Worm (Caenorhabditis elegans): ENCODE measurements around the gene snet-1.
A peak's percentile ranks its signal among the peaks of the same experiment; 100 is the strongest.

snet-1 gene

DNA sequence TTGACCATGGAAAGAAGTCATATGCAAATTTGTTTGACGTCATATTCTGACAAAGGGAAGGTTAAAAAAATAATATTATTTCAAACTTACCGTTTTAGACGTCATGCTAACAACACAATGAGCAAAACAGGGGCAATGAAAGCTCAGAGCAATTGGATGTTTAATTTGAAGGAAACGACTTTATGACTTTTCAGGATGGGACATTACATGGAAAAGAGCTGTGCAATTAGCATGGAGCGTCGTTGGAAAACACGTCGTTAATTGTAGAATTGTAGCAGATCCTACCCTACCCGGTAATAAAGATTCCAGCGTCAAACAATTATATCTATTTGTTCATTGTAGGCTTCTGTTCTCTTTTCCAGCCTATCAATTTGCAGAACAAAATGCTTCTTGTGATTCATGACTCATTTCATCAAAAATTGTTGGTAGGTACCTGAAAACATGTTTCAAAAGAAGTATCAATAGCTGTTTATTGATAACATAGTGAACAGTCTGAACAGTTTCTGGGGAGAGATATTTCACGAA, 4.9 kb upstream of the snet-1 start, which contains the start of gene ceh-63:
Gene ceh-63, minus strand, starts transcription at position 475 of the 525 bp plus-strand sequence.
- no peak for TF ChIP-seq klf-2 (GFP tag; conservative IDR thresholded peaks at IDR 0.05)
- TF ChIP-seq ztf-29 (GFP tag; IDR thresholded peaks at IDR 0.05), result no peak
- TF ChIP-seq tab-1 (GFP tag; IDR thresholded peaks at IDR 0.05), result no peak
- no peak for TF ChIP-seq ref-1 (GFP tag; conservative IDR thresholded peaks at IDR 0.05)
- TF ChIP-seq cog-1 (tag; optimal IDR thresholded peaks at IDR 0.05), result no peak

DNA sequence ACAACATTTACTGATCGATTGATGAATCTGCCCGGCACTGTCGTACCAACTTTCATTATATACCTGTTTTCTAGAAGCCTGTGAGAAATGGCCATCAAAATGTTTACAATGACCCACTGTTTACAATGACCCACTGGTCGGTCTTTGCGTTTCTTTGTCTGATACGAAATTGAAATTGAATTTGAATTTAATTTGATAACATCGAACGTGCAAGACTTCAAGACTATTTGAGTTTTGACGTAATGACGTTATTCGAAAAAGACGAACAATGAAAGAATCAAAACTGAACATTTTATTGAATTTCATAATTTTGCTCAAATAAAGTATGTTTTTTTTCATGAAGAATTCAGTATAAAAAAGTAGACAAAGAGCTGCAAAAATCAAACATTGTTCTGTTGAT, 3.3 kb upstream of the snet-1 start, which contains the start of gene C02F12.5:
Gene C02F12.5, minus strand, starts transcription at position 101 of the 400 bp plus-strand sequence.
- TF ChIP-seq cog-1 (tag; optimal IDR thresholded peaks at IDR 0.05) (no peak), flt-1 (GFP tag; IDR thresholded peaks at IDR 0.05) (no peak), ztf-29 (GFP tag; IDR thresholded peaks at IDR 0.05) (no peak), med-1 (GFP tag; optimal IDR thresholded peaks at IDR 0.05; ENCODE audit: insufficient read depth) (no peak), ztf-23 (GFP tag; IDR thresholded peaks at IDR 0.05) (no peak), klf-2 (GFP tag; conservative IDR thresholded peaks at IDR 0.05) (no peak), T22C8.4 (GFP tag; IDR thresholded peaks at IDR 0.05) (no peak), tab-1 (GFP tag; IDR thresholded peaks at IDR 0.05) (no peak), ref-1 (GFP tag; conservative IDR thresholded peaks at IDR 0.05) (no peak)

DNA sequence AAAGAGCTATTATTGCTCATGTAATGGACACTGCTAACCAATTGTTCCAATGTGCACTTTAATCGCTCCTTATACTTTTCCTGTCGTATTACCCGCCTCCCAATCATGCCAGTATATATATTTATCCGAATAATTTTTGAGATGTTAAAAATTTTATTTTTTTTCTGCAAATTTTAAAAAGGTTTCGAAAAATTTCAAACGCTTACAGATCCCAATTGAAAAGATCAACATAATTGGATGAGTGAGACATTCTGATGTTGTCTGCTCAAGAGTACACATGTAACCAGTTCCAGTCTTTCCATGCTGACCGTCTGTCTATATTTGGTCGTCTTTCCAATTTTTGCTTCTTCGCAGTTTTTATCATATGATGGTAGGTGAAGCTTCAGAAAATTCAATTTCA, 9.6 kb downstream of the snet-1 start, which contains the start of gene R11G1.1:
Gene R11G1.1, plus strand, starts transcription at position 301 of the 400 bp plus-strand sequence.
- TF ChIP-seq T22C8.4 (GFP tag; IDR thresholded peaks at IDR 0.05) (no peak), flt-1 (GFP tag; IDR thresholded peaks at IDR 0.05) (no peak), ref-1 (GFP tag; conservative IDR thresholded peaks at IDR 0.05) (no peak), ztf-29 (GFP tag; IDR thresholded peaks at IDR 0.05) (no peak)

DNA sequence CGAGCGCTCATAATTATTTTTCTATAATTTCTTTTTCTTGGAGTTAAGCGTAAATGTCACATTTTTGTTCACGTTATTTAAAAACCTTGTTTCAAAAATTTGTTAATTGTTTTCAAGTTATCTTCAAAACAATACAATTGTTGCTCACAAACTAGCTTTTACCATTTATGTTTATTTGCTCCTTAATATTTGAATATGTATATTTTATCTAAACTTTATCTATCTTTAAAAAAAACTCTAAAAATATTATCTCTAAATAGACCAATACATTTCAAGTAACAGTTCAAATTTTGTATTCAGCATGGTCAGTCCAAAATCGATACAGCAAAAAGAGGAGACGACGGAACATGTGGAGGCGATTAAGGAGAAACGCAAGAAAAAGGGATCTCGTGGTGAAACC, 12.8 kb downstream of the snet-1 start, which contains the start of gene R11G1.7:
Gene R11G1.7, plus strand, starts transcription at position 301 of the 400 bp plus-strand sequence.
- TF ChIP-seq klf-2 (GFP tag; conservative IDR thresholded peaks at IDR 0.05) (no peak), med-1 (GFP tag; optimal IDR thresholded peaks at IDR 0.05; ENCODE audit: insufficient read depth) (no peak), cog-1 (tag; optimal IDR thresholded peaks at IDR 0.05) (no peak), ztf-29 (GFP tag; IDR thresholded peaks at IDR 0.05) (no peak), tab-1 (GFP tag; IDR thresholded peaks at IDR 0.05) (no peak), ref-1 (GFP tag; conservative IDR thresholded peaks at IDR 0.05) (no peak), flt-1 (GFP tag; IDR thresholded peaks at IDR 0.05) (no peak), ztf-23 (GFP tag; IDR thresholded peaks at IDR 0.05) (no peak), T22C8.4 (GFP tag; IDR thresholded peaks at IDR 0.05) (no peak)

DNA sequence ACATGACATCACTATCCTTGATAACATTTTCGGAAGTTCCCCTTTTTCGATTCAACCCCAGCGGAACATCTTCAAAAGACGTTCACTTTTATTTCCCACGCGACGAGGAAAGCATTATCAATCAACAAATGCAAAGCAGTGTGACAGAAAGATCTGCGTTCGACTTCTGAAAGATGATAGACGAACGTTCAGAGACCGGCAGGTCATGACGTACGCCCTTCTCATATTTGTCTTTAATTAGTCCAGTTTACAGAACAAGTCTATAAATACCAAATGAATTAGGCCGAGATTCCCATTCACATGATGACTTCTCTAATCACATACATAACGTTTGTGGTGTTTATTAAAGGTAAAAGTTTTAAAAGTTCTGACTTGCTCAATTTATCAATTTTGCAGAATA, 14.1 kb downstream of the snet-1 start, which contains the start of gene R11G1.11:
Gene R11G1.11, plus strand, starts transcription at position 301 of the 400 bp plus-strand sequence.
- no peak for TF ChIP-seq ztf-29 (GFP tag; IDR thresholded peaks at IDR 0.05)
- TF ChIP-seq ztf-23 (GFP tag; IDR thresholded peaks at IDR 0.05), result no peak
- no peak for TF ChIP-seq tab-1 (GFP tag; IDR thresholded peaks at IDR 0.05)
- TF ChIP-seq klf-2 (GFP tag; conservative IDR thresholded peaks at IDR 0.05), result no peak
- TF ChIP-seq flt-1 (GFP tag; IDR thresholded peaks at IDR 0.05), result no peak
- TF ChIP-seq med-1 (GFP tag; optimal IDR thresholded peaks at IDR 0.05; ENCODE audit: insufficient read depth), result no peak
- TF ChIP-seq cog-1 (tag; optimal IDR thresholded peaks at IDR 0.05), result no peak

DNA sequence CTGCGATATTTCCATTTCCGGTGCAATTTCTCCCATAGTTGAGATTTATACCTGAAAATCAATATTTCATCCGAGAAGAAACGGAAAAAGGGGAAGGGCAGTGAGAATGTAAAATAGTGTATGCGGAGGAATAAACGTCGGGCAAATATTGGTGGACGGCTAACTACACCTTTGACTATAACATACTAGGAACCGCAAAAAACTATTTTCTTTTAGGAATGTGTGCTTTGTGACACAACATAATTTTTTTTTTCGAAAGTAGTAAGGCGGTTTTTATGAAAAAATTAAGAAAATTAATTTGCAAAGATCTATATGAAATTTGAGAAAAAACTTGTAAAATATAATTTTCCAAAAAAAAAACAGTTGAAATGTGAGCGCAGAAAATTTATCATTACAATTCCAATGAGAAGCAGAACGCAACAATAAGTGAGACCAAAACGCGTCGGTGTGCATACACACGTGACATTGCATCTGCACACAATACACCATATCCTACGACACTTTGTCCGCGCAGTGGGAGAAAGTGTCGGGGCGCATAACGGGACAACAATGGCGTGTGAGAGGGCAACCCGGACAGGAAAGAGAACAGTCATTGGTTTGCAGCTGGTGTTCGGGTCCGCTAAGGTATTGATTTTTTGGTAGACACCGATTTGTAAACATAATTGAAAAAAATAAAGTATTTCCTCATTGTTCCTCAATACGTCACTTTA, 18.5 kb downstream of the snet-1 start, which contains the start of the genes sax-1 and R11G1.2:
Gene sax-1, minus strand, starts transcription at position 51 of the 710 bp plus-strand sequence.
Gene R11G1.2, plus strand, starts transcription at position 515 of the 710 bp plus-strand sequence.
- TF ChIP-seq T22C8.4 (GFP tag; IDR thresholded peaks at IDR 0.05), result peak; percentile 38; the same call in 1 of the 2 replicates
- no peak for TF ChIP-seq cog-1 (tag; optimal IDR thresholded peaks at IDR 0.05)
- no peak for TF ChIP-seq ztf-23 (GFP tag; IDR thresholded peaks at IDR 0.05)

DNA sequence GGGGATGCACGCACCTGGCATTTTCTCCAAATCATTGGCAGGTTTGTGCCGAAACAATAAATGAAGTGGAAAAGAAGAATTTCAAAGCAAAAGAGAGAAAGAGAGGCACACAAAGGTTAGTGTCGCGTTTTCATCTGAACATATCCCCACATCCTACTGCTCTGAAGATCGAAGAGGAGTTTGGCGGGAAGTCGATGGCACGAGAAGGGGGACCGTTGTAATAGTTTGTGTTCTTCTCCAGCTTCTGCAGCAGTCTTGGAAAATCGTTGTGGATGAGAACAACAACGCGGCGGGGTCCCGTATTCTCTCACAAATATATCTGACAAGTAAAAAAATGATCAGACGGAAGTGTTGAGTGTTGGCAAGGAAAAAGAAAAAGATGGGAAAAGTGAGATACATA, 22.8 kb downstream of the snet-1 start:
- TF ChIP-seq klf-2 (GFP tag; conservative IDR thresholded peaks at IDR 0.05) (no peak), cog-1 (tag; optimal IDR thresholded peaks at IDR 0.05) (no peak), flt-1 (GFP tag; IDR thresholded peaks at IDR 0.05) (no peak), ztf-23 (GFP tag; IDR thresholded peaks at IDR 0.05) (no peak), ztf-29 (GFP tag; IDR thresholded peaks at IDR 0.05) (no peak), ref-1 (GFP tag; conservative IDR thresholded peaks at IDR 0.05) (no peak), T22C8.4 (GFP tag; IDR thresholded peaks at IDR 0.05) (no peak), tab-1 (GFP tag; IDR thresholded peaks at IDR 0.05) (no peak), med-1 (GFP tag; optimal IDR thresholded peaks at IDR 0.05; ENCODE audit: insufficient read depth) (no peak)

DNA sequence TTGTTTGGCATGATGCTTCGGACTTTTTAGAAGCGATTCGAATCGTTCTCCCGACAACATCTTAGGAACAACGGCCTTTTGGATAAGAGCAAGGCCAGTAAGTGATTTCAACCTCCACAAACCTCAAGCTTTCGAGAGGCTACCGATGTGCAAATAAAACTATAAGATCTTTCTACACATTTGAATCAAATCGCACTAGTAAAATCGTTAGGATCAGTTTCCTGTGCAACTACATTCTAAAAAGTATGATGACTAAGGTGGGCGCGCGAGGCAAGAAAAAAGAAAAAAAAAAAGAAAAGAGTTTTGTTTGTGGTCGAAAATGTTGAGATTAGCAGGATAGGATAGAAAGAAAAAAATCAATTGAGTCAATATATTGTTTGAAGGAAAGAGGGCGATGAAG, 23.9 kb downstream of the snet-1 start, which contains the start of gene tmem-24:
Gene tmem-24, minus strand, starts transcription at position 101 of the 400 bp plus-strand sequence.
- TF ChIP-seq ref-1 (GFP tag; conservative IDR thresholded peaks at IDR 0.05) (no peak), T22C8.4 (GFP tag; IDR thresholded peaks at IDR 0.05) (no peak), klf-2 (GFP tag; conservative IDR thresholded peaks at IDR 0.05) (no peak), flt-1 (GFP tag; IDR thresholded peaks at IDR 0.05) (no peak), med-1 (GFP tag; optimal IDR thresholded peaks at IDR 0.05; ENCODE audit: insufficient read depth) (no peak)

DNA sequence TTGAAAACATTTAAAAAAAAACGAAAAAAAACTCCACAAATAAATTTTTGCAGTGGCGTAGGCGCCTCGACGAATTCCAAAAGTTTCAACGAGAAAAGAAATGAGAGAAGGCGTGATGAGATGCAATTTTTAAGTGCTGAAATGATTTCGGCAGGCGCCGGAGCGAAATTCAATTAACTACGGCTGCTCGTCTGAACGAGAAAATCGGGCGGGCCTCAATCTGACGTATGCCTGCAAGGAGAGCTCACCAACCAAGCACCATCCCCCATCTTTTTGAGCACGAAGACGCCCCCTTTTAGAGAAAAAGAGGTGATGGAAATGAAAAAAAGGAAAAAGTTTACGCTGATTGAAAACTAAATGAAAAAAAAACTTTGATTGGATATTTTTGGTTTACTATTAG, 34.0 kb downstream of the snet-1 start:
- TF ChIP-seq ztf-23 (GFP tag; IDR thresholded peaks at IDR 0.05) (no peak), cog-1 (tag; optimal IDR thresholded peaks at IDR 0.05) (no peak), klf-2 (GFP tag; conservative IDR thresholded peaks at IDR 0.05) (no peak)

DNA sequence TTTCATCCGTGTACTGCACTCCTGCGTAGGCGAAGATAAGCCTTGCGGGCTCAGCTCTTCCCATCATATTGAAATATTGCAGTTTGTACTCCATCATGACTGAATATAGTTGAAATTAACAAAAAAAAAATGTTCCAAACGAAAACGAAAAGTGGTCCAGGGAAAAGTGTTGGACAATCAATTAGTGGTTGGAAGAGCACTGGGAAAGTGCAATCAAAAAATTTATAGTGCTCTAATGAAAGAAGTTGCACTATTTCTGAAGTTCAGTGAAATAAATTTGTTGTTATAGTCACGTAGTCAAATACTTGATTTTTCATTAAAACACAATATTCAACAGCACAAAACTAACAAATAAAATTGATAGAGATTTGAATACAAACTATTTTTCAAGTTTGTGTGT, 35.1 kb downstream of the snet-1 start, which contains the start of gene gst-11:
Gene gst-11, minus strand, starts transcription at position 101 of the 400 bp plus-strand sequence.
- TF ChIP-seq ztf-29 (GFP tag; IDR thresholded peaks at IDR 0.05) (no peak), klf-2 (GFP tag; conservative IDR thresholded peaks at IDR 0.05) (no peak), cog-1 (tag; optimal IDR thresholded peaks at IDR 0.05) (no peak), ref-1 (GFP tag; conservative IDR thresholded peaks at IDR 0.05) (no peak), flt-1 (GFP tag; IDR thresholded peaks at IDR 0.05) (no peak), tab-1 (GFP tag; IDR thresholded peaks at IDR 0.05) (no peak), med-1 (GFP tag; optimal IDR thresholded peaks at IDR 0.05; ENCODE audit: insufficient read depth) (no peak), T22C8.4 (GFP tag; IDR thresholded peaks at IDR 0.05) (no peak), ztf-23 (GFP tag; IDR thresholded peaks at IDR 0.05) (no peak)

Measured in whole organism, midembryonic.